Worm (Caenorhabditis elegans) whole organism, L4 larva: ENCODE measurements around the gene mtpn-1.
A peak's percentile ranks its signal among the peaks of the same experiment; 100 is the strongest.

ENCODE experiments used
- F26F4.8 ChIP-seq: fragments of 200-800 bp; sonication (Bioruptor generic); conservative IDR thresholded peaks from 2 replicates; pipeline ENCODE4 v1.3.6; 2022; ENCODE audit warnings: missing genetic modification characterization, missing compliant biosample characterization
- F37D6.2 ChIP-seq: sonication (generic microtip); optimal IDR thresholded peaks from 2 replicates; lab custom pipeline; 2016; ENCODE audit warnings: mild to moderate bottlenecking, missing genetic modification characterization, missing compliant biosample characterization
- F49E8.2 ChIP-seq: sonication (generic microtip); optimal IDR thresholded peaks from 2 replicates; lab custom pipeline; 2016; ENCODE audit warnings: missing compliant biosample characterization, mild to moderate bottlenecking, missing genetic modification characterization, borderline replicate concordance
- R02D3.7 ChIP-seq: fragments of 150-350 bp; sonication (generic microtip); optimal IDR thresholded peaks from 3 replicates; lab custom pipeline; 2014; ENCODE audit warnings: missing biosample characterization, missing genetic modification characterization
- ZK337.2 ChIP-seq: fragments of 200-800 bp; sonication (Bioruptor generic); IDR thresholded peaks from 2 replicates; pipeline ENCODE4 v1.3.6; 2022; ENCODE audit warnings: missing genetic modification reagents, missing genetic modification characterization, missing compliant biosample characterization
- aha-1 ChIP-seq: fragments of 150-350 bp; peaks from one replicate; lab custom pipeline; 2014; ENCODE audit warnings: missing biosample characterization, missing genetic modification characterization
- ctbp-1 ChIP-seq: fragments of 200-800 bp; sonication (Bioruptor generic); IDR thresholded peaks from 2 replicates; pipeline ENCODE4 v1.3.6; 2022; ENCODE audit warnings: missing genetic modification reagents, missing genetic modification characterization, missing compliant biosample characterization
- daf-16 ChIP-seq, 3 experiments: sonication (generic microtip); optimal IDR thresholded peaks; 2 replicates each; lab custom pipeline; 2016 to 2017; ENCODE audit warnings: missing genetic modification characterization in 3 of 3, missing genetic modification reagents in 3 of 3, mild to moderate bottlenecking in 2 of 3, missing compliant biosample characterization in 2 of 3, missing biosample characterization in 1 of 3, moderate library complexity in 1 of 3
- dmd-6 ChIP-seq: fragments of 200-800 bp; sonication (Bioruptor generic); IDR thresholded peaks from 2 replicates; pipeline ENCODE4 v1.3.6; 2022; ENCODE audit warnings: missing genetic modification reagents, missing genetic modification characterization, missing compliant biosample characterization
- egl-27 ChIP-seq: sonication (generic microtip); optimal IDR thresholded peaks from 3 replicates; lab custom pipeline; 2017; ENCODE audit warnings: missing biosample characterization, missing genetic modification reagents, missing genetic modification characterization
- hlh-11 ChIP-seq: fragments of 200-800 bp; sonication (Bioruptor generic); optimal IDR thresholded peaks from 2 replicates; lab custom pipeline; 2018; ENCODE audit warnings: mild to moderate bottlenecking, missing genetic modification characterization, missing compliant biosample characterization
- lir-3 ChIP-seq: sonication (generic microtip); optimal IDR thresholded peaks from 2 replicates; lab custom pipeline; 2016; ENCODE audit warnings: mild to moderate bottlenecking, missing genetic modification characterization, missing compliant biosample characterization
- mdt-29 ChIP-seq: fragments of 200-800 bp; sonication (Bioruptor generic); IDR thresholded peaks from 2 replicates; pipeline ENCODE4 v1.3.6; 2022; ENCODE audit warnings: missing genetic modification reagents, missing genetic modification characterization, missing compliant biosample characterization
- mxl-2 ChIP-seq: fragments of 200-800 bp; sonication (Bioruptor generic); conservative IDR thresholded peaks from 2 replicates; pipeline ENCODE4 v1.3.6; 2022; ENCODE audit warnings: missing genetic modification reagents, missing genetic modification characterization, missing compliant biosample characterization
- mxl-3 ChIP-seq: fragments of 200-800 bp; sonication (Bioruptor generic); optimal IDR thresholded peaks from 2 replicates; lab custom pipeline; 2018; ENCODE audit warnings: mild to moderate bottlenecking, missing genetic modification characterization, missing compliant biosample characterization
- nhr-25 ChIP-seq: sonication (generic microtip); optimal IDR thresholded peaks from 2 replicates; lab custom pipeline; 2017; ENCODE audit warnings: missing genetic modification characterization, mild to moderate bottlenecking, missing compliant biosample characterization, antibody characterized with exemption, moderate library complexity, borderline replicate concordance; ENCODE audit not compliant: insufficient read depth
- nhr-28 ChIP-seq: fragments of 150-350 bp; optimal IDR thresholded peaks from 2 replicates; lab custom pipeline; 2014; ENCODE audit warnings: missing biosample characterization, missing genetic modification characterization
- nhr-42 ChIP-seq: fragments of 200-800 bp; sonication (Bioruptor generic); IDR thresholded peaks from 2 replicates; pipeline ENCODE4 v1.3.6; 2022; ENCODE audit warnings: missing genetic modification characterization, missing compliant biosample characterization
- nhr-6 ChIP-seq: fragments of 150-350 bp; optimal IDR thresholded peaks from 2 replicates; lab custom pipeline; 2014; ENCODE audit warnings: missing biosample characterization, missing genetic modification characterization
- nhr-77 ChIP-seq: fragments of 150-350 bp; optimal IDR thresholded peaks from 2 replicates; lab custom pipeline; 2014; ENCODE audit warnings: missing biosample characterization, missing genetic modification characterization
- pqm-1 ChIP-seq: sonication (generic microtip); optimal IDR thresholded peaks from 2 replicates; lab custom pipeline; 2017; ENCODE audit warnings: missing biosample characterization, missing genetic modification characterization
- rbr-2 ChIP-seq: sonication (generic microtip); optimal IDR thresholded peaks from 2 replicates; lab custom pipeline; 2016; ENCODE audit warnings: missing genotype, missing genetic modification characterization, missing compliant biosample characterization
- set-16 ChIP-seq: fragments of 200-800 bp; sonication (Bioruptor generic); IDR thresholded peaks from 2 replicates; pipeline ENCODE4 v1.3.6; 2022; ENCODE audit warnings: missing genetic modification reagents, missing genetic modification characterization, missing compliant biosample characterization
- skn-1 ChIP-seq: fragments of 150-350 bp; optimal IDR thresholded peaks from 2 replicates; lab custom pipeline; 2014; ENCODE audit warnings: missing biosample characterization, missing genetic modification characterization
- snpc-1.2 ChIP-seq: fragments of 200-800 bp; sonication (Bioruptor generic); IDR thresholded peaks from 2 replicates; pipeline ENCODE4 v1.3.6; 2022; ENCODE audit warnings: missing genetic modification reagents, missing genetic modification characterization, missing compliant biosample characterization
- snpc-4 ChIP-seq: fragments of 150-350 bp; optimal IDR thresholded peaks from 2 replicates; lab custom pipeline; 2014; ENCODE audit warnings: missing biosample characterization, missing genetic modification characterization
- unc-130 ChIP-seq: sonication (generic microtip); optimal IDR thresholded peaks from 2 replicates; lab custom pipeline; 2016; ENCODE audit warnings: missing genetic modification reagents, missing genetic modification characterization, missing compliant biosample characterization
- unc-62 ChIP-seq, 3 experiments: fragments of 150-350 bp in 1 of 3; sonication (generic microtip); optimal IDR thresholded peaks in 2 of 3; peaks in 1 of 3; 1 replicate in 1 of 3; 2 replicates in 2 of 3; lab custom pipeline; 2014 to 2017; ENCODE audit warnings: missing biosample characterization in 3 of 3, missing genetic modification characterization in 3 of 3, missing genetic modification reagents in 3 of 3, missing genotype in 1 of 3
- zfp-2 ChIP-seq: sonication (generic microtip); optimal IDR thresholded peaks from 2 replicates; lab custom pipeline; 2016; ENCODE audit warnings: mild to moderate bottlenecking, missing genetic modification characterization, missing compliant biosample characterization
- zfp-3 ChIP-seq: fragments of 200-800 bp; sonication (Bioruptor generic); conservative IDR thresholded peaks from 2 replicates; pipeline ENCODE4 v1.3.6; 2022; ENCODE audit warnings: missing genetic modification reagents, missing genetic modification characterization, missing compliant biosample characterization
- zip-11 ChIP-seq: fragments of 200-800 bp; sonication (Bioruptor generic); IDR thresholded peaks from 2 replicates; pipeline ENCODE4 v1.3.6; 2022; ENCODE audit warnings: missing genetic modification characterization, missing compliant biosample characterization
- zip-2 ChIP-seq: fragments of 150-350 bp; optimal IDR thresholded peaks from 2 replicates; lab custom pipeline; 2014; ENCODE audit warnings: missing biosample characterization, missing genetic modification characterization
- ztf-7 ChIP-seq: fragments of 150-350 bp; optimal IDR thresholded peaks from 2 replicates; lab custom pipeline; 2014; ENCODE audit warnings: missing biosample characterization, missing genetic modification characterization

mtpn-1 gene

ce11 chrX:2439728-2440127, 32.5 kb downstream of the mtpn-1 start:
- TF ChIP-seq lir-3 (no peak), hlh-11 (peak; percentile 74), daf-16 (GFP tag; optimal IDR thresholded peaks at IDR 0.05; lab: Kevin White, UChicago) (no peak), daf-16 (tag; optimal IDR thresholded peaks at IDR 0.05; lab: Kevin White, UChicago) (peak; percentile 96), nhr-77 (tag; lab: Kevin White, UChicago) (peak; percentile 46), nhr-6 (tag; lab: Kevin White, UChicago) (peak; percentile 4), nhr-28 (tag; lab: Kevin White, UChicago) (peak; percentile 64), set-16 (GFP tag; lab: Robert Waterston, UW) (no peak), dmd-6 (GFP tag; lab: Robert Waterston, UW) (peak; percentile 59), pqm-1 (tag; lab: Kevin White, UChicago) (peak; percentile 67)

ce11 chrX:2441163-2441562, 33.9 kb downstream of the mtpn-1 start:
- no peak for TF ChIP-seq unc-130
- TF ChIP-seq aha-1 (tag; lab: Kevin White, UChicago) = peak; percentile 88

- no peak for TF ChIP-seq ctbp-1 (GFP tag; lab: Robert Waterston, UW)
- TF ChIP-seq mdt-29 (GFP tag; lab: Robert Waterston, UW) = no peak
- no peak for TF ChIP-seq mxl-2
- TF ChIP-seq zfp-3 = no peak
- no peak for TF ChIP-seq F37D6.2
- no peak for TF ChIP-seq zfp-2 (tag; lab: Kevin White, UChicago)
- TF ChIP-seq nhr-42 (GFP tag; lab: Robert Waterston, UW) = no peak
- TF ChIP-seq zip-2 (tag; lab: Kevin White, UChicago) = no peak
- TF ChIP-seq nhr-28 (tag; lab: Kevin White, UChicago) = no peak
- TF ChIP-seq nhr-25 = no peak
- TF ChIP-seq R02D3.7 (tag; lab: Kevin White, UChicago) = no peak
- no peak for TF ChIP-seq snpc-4
- TF ChIP-seq ztf-7 (tag; lab: Kevin White, UChicago) = no peak
These were observed 36.0 kb downstream of the mtpn-1 start, which contains the start of gene T07D1.3 for ce11 chrX:2443304-2443703. Gene T07D1.3 (minus strand): TSS chrX:2443404.

ce11 chrX:2446185-2446584, 38.9 kb downstream of the mtpn-1 start:
- TF ChIP-seq zip-2 (tag; lab: Kevin White, UChicago) (no peak), rbr-2 (tag; lab: Kevin White, UChicago) (no peak), ZK337.2 (GFP tag; lab: Robert Waterston, UW) (no peak), unc-62 (GFP tag; optimal IDR thresholded peaks at IDR 0.05 in 1 of 2; lab: Kevin White, UChicago) (peak in 1 of 2 experiments; percentile 94), unc-62 (tag; optimal IDR thresholded peaks at IDR 0.05; lab: Kevin White, UChicago) (no peak), mxl-3 (GFP tag; lab: Kevin White, UChicago) (no peak), F37D6.2 (no peak), zfp-3 (no peak), lir-3 (no peak), snpc-1.2 (GFP tag; lab: Robert Waterston, UW) (no peak), zip-11 (GFP tag; lab: Robert Waterston, UW) (no peak), aha-1 (tag; lab: Kevin White, UChicago) (peak; percentile 33), set-16 (GFP tag; lab: Robert Waterston, UW) (peak; percentile 65), skn-1 (tag; lab: Kevin White, UChicago) (no peak), egl-27 (tag; lab: Kevin White, UChicago) (no peak), F49E8.2 (tag; lab: Kevin White, UChicago) (no peak)

ce11 chrX:2447214-2447613, 39.9 kb downstream of the mtpn-1 start:
- TF ChIP-seq F26F4.8 (GFP tag; lab: Robert Waterston, UW) = no peak
- TF ChIP-seq set-16 (GFP tag; lab: Robert Waterston, UW) = peak; percentile 34; the same call in 1 of the 2 replicates
- no peak for TF ChIP-seq zfp-3
- TF ChIP-seq, all 104 proteins: peak for 1
